Fruit fly (Drosophila melanogaster): ENCODE measurements around the gene qua.

Gene qua

DNA sequence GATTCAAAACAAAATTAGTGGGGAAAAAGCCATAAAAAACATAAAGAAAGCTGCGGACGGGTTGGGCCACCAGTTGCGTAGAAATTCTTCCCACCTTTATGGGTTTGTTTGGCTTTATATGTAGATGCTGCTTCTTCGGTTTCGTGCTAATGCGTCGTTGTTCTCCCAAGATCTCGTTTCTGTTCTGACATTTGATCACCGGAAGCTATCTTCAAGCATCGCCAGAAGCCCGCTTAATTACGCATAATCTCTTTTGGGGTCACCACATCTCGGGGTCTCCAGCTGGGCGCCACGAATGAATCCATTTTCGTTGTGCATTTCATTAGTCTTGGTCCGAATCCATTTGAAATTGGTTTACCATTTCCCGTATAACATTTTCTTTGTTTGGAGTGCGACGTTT, 1.2 kb downstream of the qua start:
- no peak for TF ChIP-seq svp (GFP tag)
- no peak for TF ChIP-seq CG10669 (GFP tag; optimal IDR thresholded peaks at IDR 0.05)
- no peak for TF ChIP-seq OdsH (GFP tag; optimal IDR thresholded peaks at IDR 0.05)
- no peak for TF ChIP-seq CG11762 (GFP tag; optimal IDR thresholded peaks at IDR 0.05; ENCODE audit: insufficient read depth)
- TF ChIP-seq acj6 (GFP tag; optimal IDR thresholded peaks at IDR 0.05), result no peak

DNA sequence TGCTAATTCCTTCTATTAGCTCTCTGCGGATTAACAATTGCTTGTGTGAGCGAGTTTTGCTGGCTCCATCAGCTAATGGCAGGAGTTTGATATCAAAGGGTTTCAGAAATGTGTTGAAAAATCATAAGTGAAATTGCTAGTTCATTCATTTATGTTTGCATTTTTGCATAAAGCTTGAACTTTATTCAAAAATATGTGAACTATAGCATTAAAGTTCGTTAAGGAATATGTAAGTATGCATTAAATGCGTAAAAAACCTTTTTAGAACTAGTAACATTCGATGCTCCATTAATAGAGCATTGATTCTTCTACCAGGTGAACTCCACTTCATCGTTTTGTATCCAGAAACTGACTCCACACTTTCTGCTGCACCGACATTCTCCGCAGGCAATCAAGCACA, 4.3 kb downstream of the qua start:
- TF ChIP-seq CG15336 (GFP tag; IDR thresholded peaks at IDR 0.05) (peak; percentile 49; the same call in 1 of the 2 replicates), CG1621 (tag; optimal IDR thresholded peaks at IDR 0.05) (no peak), CG32006 (GFP tag; optimal IDR thresholded peaks at IDR 0.05) (peak; percentile 89), CG7368 (GFP tag; optimal IDR thresholded peaks at IDR 0.05) (no peak), CG8119 (GFP tag; IDR thresholded peaks at IDR 0.05) (peak; percentile 65), acj6 (GFP tag; optimal IDR thresholded peaks at IDR 0.05) (peak; percentile 16)

DNA sequence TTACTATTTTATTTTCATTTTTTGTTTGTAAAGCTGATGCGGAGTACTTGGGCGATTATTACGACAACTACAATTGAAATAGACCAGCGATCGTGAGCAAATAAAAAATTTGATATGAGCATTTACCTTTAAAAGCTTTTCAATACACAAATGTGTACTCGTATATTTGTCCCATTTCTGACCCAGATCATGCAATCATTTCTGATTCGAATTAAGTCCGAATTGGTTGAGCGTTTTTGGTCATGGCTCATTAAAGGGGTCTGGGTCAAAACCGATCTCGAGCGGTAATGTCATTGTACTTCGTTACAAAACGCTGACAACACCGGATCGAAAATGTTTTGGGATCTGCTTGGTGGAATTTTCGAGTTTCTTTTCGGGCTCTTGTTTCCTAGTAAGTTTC, 10.7 kb downstream of the qua start, which contains the start of gene CG43220:
Gene CG43220 (plus strand): TSS at position 301 of the 400 bp plus-strand sequence.
- TF ChIP-seq spab (GFP tag; optimal IDR thresholded peaks at IDR 0.05), result no peak
- no peak for TF ChIP-seq CG11294 (GFP tag; IDR thresholded peaks at IDR 0.05)
- TF ChIP-seq CG1621 (tag; optimal IDR thresholded peaks at IDR 0.05), result no peak
- TF ChIP-seq CG9139 (GFP tag; optimal IDR thresholded peaks at IDR 0.05), result no peak
- no peak for TF ChIP-seq Sox102F (GFP tag; optimal IDR thresholded peaks at IDR 0.05)
- no peak for TF ChIP-seq Ets21C (GFP tag; optimal IDR thresholded peaks at IDR 0.05)
- TF ChIP-seq CG34406 (GFP tag; optimal IDR thresholded peaks at IDR 0.05), result no peak
- no peak for TF ChIP-seq CG7368 (GFP tag; optimal IDR thresholded peaks at IDR 0.05)
- no peak for TF ChIP-seq CG3919 (GFP tag; optimal IDR thresholded peaks at IDR 0.05)
- TF ChIP-seq dsx (GFP tag; optimal IDR thresholded peaks at IDR 0.05; ENCODE audit: poor library complexity, severe bottlenecking), result no peak
- TF ChIP-seq OdsH (GFP tag; optimal IDR thresholded peaks at IDR 0.05), result no peak

DNA sequence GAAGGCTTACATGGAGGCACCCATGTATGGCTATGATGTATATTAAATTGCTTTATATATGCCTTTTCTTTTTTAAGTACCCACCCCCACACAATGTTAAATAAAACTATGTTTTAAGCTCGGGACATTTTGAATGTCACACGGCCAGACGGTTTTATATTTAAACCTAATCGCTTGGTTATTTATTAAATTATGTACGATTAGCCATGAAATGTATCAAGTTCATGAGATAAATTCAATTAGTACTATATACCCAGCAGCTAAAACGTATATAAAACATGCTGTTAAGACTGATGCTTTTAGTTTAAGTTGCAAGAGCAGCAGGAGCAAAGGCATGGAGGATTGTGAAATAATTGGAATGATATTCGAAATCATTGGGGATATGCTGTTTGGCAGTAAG, 11.6 kb downstream of the qua start, which contains the start of the genes CG43221 and CG43645:
Gene CG43221 (plus strand): TSS at position 301 of the 400 bp plus-strand sequence.
Gene CG43645 (plus strand): TSS at position 301 of the 400 bp plus-strand sequence.
- no peak for TF ChIP-seq CG1621 (tag; optimal IDR thresholded peaks at IDR 0.05)
- TF ChIP-seq CG8632 (GFP tag; optimal IDR thresholded peaks at IDR 0.05), result no peak
- no peak for TF ChIP-seq CG7368 (GFP tag; optimal IDR thresholded peaks at IDR 0.05)
- no peak for TF ChIP-seq CG8319 (GFP tag; optimal IDR thresholded peaks at IDR 0.05)
- no peak for TF ChIP-seq Hr38 (GFP tag; optimal IDR thresholded peaks at IDR 0.05)
- TF ChIP-seq svp (GFP tag), result no peak
- TF ChIP-seq CG6792 (GFP tag; optimal IDR thresholded peaks at IDR 0.05), result no peak
- no peak for TF ChIP-seq ss (GFP tag; optimal IDR thresholded peaks at IDR 0.05)
- no peak for TF ChIP-seq CG6854 (GFP tag; optimal IDR thresholded peaks at IDR 0.05)
- no peak for TF ChIP-seq Smox (GFP tag; optimal IDR thresholded peaks at IDR 0.05)
- no peak for TF ChIP-seq CG16779 (tag; optimal IDR thresholded peaks at IDR 0.05)
- no peak for TF ChIP-seq CG6276 (GFP tag; optimal IDR thresholded peaks at IDR 0.05)
- no peak for TF ChIP-seq CG4318 (GFP tag; optimal IDR thresholded peaks at IDR 0.05)
- no peak for TF ChIP-seq CG11294 (GFP tag; IDR thresholded peaks at IDR 0.05)
- TF ChIP-seq CG6163 (GFP tag; IDR thresholded peaks at IDR 0.05), result no peak
- no peak for TF ChIP-seq spab (GFP tag; optimal IDR thresholded peaks at IDR 0.05)
- no peak for TF ChIP-seq OdsH (GFP tag; optimal IDR thresholded peaks at IDR 0.05)
- TF ChIP-seq Eip75B (GFP tag; optimal IDR thresholded peaks at IDR 0.05), result no peak
- TF ChIP-seq Hr39 (GFP tag; optimal IDR thresholded peaks at IDR 0.05), result no peak

DNA sequence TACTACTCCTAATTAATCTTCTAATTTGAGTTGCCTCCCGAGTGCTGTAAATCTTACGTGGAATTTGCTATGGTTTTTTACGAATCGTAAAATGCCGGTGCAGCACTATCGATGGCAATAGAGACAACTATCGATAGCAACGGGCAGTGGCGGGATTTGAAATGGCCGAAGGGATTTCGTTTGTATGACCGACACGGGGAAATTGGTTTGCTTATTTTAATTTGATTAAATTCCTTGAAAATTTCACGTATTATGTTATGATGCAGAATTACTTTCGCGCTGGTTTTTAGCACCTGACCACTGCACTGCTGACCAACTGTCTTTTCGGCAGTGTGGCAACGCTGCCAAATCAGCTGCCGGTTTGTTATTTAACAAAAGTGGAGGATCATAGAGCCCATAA, 12.8 kb downstream of the qua start, which contains the start of the genes GCS2beta and CG5131:
Gene GCS2beta (minus strand): TSS at position 134 of the 400 bp plus-strand sequence.
Gene CG5131 (plus strand): TSS at position 328 of the 400 bp plus-strand sequence.
- TF ChIP-seq CG8632 (GFP tag; optimal IDR thresholded peaks at IDR 0.05) (peak; percentile 82), Ets96B (tag; optimal IDR thresholded peaks at IDR 0.05) (peak; percentile 80), CG6854 (GFP tag; optimal IDR thresholded peaks at IDR 0.05) (peak; percentile 53), cyc (GFP tag; optimal IDR thresholded peaks at IDR 0.05) (peak; percentile 96), Eip78C (GFP tag) (peak; percentile 96), CG4318 (GFP tag; optimal IDR thresholded peaks at IDR 0.05) (peak; percentile 89), CG6163 (GFP tag; IDR thresholded peaks at IDR 0.05) (peak; percentile 92), CG6808 (GFP tag; optimal IDR thresholded peaks at IDR 0.05) (peak; percentile 58), lz (GFP tag; optimal IDR thresholded peaks at IDR 0.05) (peak; percentile 93), Eip93F (GFP tag; optimal IDR thresholded peaks at IDR 0.05) (no peak), CG10669 (GFP tag; optimal IDR thresholded peaks at IDR 0.05) (peak; percentile 81), CG3919 (GFP tag; optimal IDR thresholded peaks at IDR 0.05) (peak; percentile 94), topi (GFP tag; optimal IDR thresholded peaks at IDR 0.05) (peak; percentile 91), CG6792 (GFP tag; optimal IDR thresholded peaks at IDR 0.05) (peak; percentile 85), dac (GFP tag; optimal IDR thresholded peaks at IDR 0.05) (peak; percentile 93), esn (GFP tag; optimal IDR thresholded peaks at IDR 0.05) (peak; percentile 93), net (GFP tag; optimal IDR thresholded peaks at IDR 0.05) (peak; percentile 92), vri (GFP tag; optimal IDR thresholded peaks at IDR 0.05) (peak; percentile 89), CG9139 (GFP tag; optimal IDR thresholded peaks at IDR 0.05) (no peak), Hr4 (GFP tag; optimal IDR thresholded peaks at IDR 0.05) (peak; percentile 96)

Data from whole organism, prepupa.